Fruit fly (Drosophila melanogaster) S2 (cell line): Measurements from ENCODE around the gene yl.

Experiments used
- CG8478 ChIP-seq: fragments of >200 bp; optimal IDR thresholded peaks from 2 replicates; lab custom pipeline; 2018
- CTCF ChIP-seq, 2 experiments: fragments of >200 bp; optimal IDR thresholded peaks; 2 replicates each; lab custom pipeline; 2018

DNA sequence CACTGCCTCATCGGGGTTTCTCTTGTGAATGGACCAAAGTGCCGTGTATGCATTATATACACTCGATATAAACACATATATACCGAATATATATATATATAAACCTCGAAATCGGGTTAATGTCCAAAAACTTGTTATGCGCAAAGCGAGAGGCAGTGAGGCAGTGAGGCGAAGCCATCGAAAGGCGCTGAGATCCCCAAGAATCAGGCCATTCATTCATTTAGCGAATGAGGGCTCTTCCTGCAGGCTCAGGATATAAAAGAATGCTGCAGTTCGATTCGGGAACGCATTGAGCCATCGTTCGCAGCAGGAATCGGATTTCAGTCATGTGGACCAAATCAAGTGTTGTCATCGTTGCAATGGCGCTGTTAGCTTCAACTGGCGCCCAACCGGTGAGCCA, 6.1 kb upstream of the yl start, which contains the start of gene CG12481:
- TF ChIP-seq CG8478 (no peak), CTCF (optimal IDR thresholded peaks at IDR 0.05; lab: Kevin White, UChicago) (no peak)
